Fruit fly (Drosophila melanogaster): ENCODE results near the gene per.

dm6 chrX:2714730-2715129, 29.4 kb downstream of the per start:
- TF ChIP-seq wor (GFP tag; IDR thresholded peaks at IDR 0.05) (no peak), ase (GFP tag; IDR thresholded peaks at IDR 0.05) (no peak), slp2 (GFP tag; optimal IDR thresholded peaks at IDR 0.05) (no peak), CG6813 (GFP tag; optimal IDR thresholded peaks at IDR 0.05) (no peak), CG4328 (GFP tag; optimal IDR thresholded peaks at IDR 0.05) (no peak), CG13296 (GFP tag; optimal IDR thresholded peaks at IDR 0.05) (no peak), CG31365 (tag; optimal IDR thresholded peaks at IDR 0.05) (no peak), CG11093 (GFP tag; IDR thresholded peaks at IDR 0.05) (no peak), CG6654 (GFP tag; optimal IDR thresholded peaks at IDR 0.05) (no peak), CG10274 (GFP tag; optimal IDR thresholded peaks at IDR 0.05) (no peak), trh (GFP tag; optimal IDR thresholded peaks at IDR 0.05) (no peak), yki (optimal IDR thresholded peaks at IDR 0.05) (no peak), insv (GFP tag; optimal IDR thresholded peaks at IDR 0.05) (no peak)

Data from whole organism, embryonic.